Fruit fly (Drosophila melanogaster) whole organism, adult: Measurements from ENCODE around the gene CG9839.
A peak's percentile ranks its signal among the peaks of the same experiment; 100 is the strongest.

Experiments used
- CG11617 ChIP-seq: fragments of 200-800 bp; sonication (Bioruptor generic); optimal IDR thresholded peaks from 2 replicates; lab custom pipeline; 2017; ENCODE audit warnings: mild to moderate bottlenecking, missing biosample characterization, missing genetic modification reagents, missing genetic modification characterization
- CG12768 ChIP-seq: fragments of 200-800 bp; sonication (Bioruptor generic); optimal IDR thresholded peaks from 2 replicates; lab custom pipeline; 2017; ENCODE audit warnings: missing biosample characterization, missing genetic modification characterization, mild to moderate bottlenecking, moderate library complexity, missing genetic modification reagents
- CG14711 ChIP-seq: fragments of 200-800 bp; sonication (Bioruptor generic); optimal IDR thresholded peaks from 2 replicates; lab custom pipeline; 2018; ENCODE audit warnings: missing biosample characterization, mild to moderate bottlenecking, missing genetic modification characterization, moderate library complexity
- CG1620 ChIP-seq: fragments of 200-800 bp; sonication (Bioruptor generic); optimal IDR thresholded peaks from 2 replicates; lab custom pipeline; 2016; ENCODE audit warnings: missing biosample characterization, missing genetic modification characterization
- CG33017 ChIP-seq: fragments of 200-800 bp; sonication (Bioruptor generic); optimal IDR thresholded peaks from 2 replicates; lab custom pipeline; 2018; ENCODE audit warnings: missing biosample characterization, mild to moderate bottlenecking, missing genetic modification characterization, moderate library complexity
- CG5204 ChIP-seq: fragments of 200-800 bp; sonication (Bioruptor generic); optimal IDR thresholded peaks from 2 replicates; lab custom pipeline; 2016; ENCODE audit warnings: missing biosample characterization, missing genetic modification characterization
- CG7045 ChIP-seq: fragments of 200-800 bp; sonication (Bioruptor generic); optimal IDR thresholded peaks from 2 replicates; lab custom pipeline; 2017; ENCODE audit warnings: missing biosample characterization, mild to moderate bottlenecking, missing genetic modification characterization
- CG7101 ChIP-seq: fragments of 200-800 bp; sonication (Bioruptor generic); optimal IDR thresholded peaks from 2 replicates; lab custom pipeline; 2018; ENCODE audit warnings: missing biosample characterization, mild to moderate bottlenecking, missing genetic modification characterization, moderate library complexity
- Clk ChIP-seq: fragments of 200-800 bp; sonication (Bioruptor generic); optimal IDR thresholded peaks from 2 replicates; lab custom pipeline; 2017; ENCODE audit warnings: missing biosample characterization, missing genetic modification characterization
- Crg-1 ChIP-seq: fragments of 200-800 bp; sonication (Bioruptor generic); optimal IDR thresholded peaks from 2 replicates; lab custom pipeline; 2016; ENCODE audit warnings: missing biosample characterization, missing genetic modification characterization
- Hr96 ChIP-seq: fragments of 200-800 bp; sonication (Bioruptor generic); optimal IDR thresholded peaks from 2 replicates; lab custom pipeline; 2016; ENCODE audit warnings: missing biosample characterization, missing genetic modification characterization
- Mnt ChIP-seq: fragments of 200-800 bp; sonication (Bioruptor generic); optimal IDR thresholded peaks from 2 replicates; lab custom pipeline; 2016; ENCODE audit warnings: missing biosample characterization, mild to moderate bottlenecking, missing genetic modification characterization
- bab1 ChIP-seq: fragments of 200-800 bp; sonication (Bioruptor generic); optimal IDR thresholded peaks from 3 replicates; lab custom pipeline; 2019; ENCODE audit warnings: missing biosample characterization, mild to moderate bottlenecking, missing genetic modification characterization, moderate library complexity
- cic ChIP-seq: fragments of 200-800 bp; sonication (Bioruptor generic); optimal IDR thresholded peaks from 2 replicates; lab custom pipeline; 2017; ENCODE audit warnings: missing biosample characterization, mild to moderate bottlenecking, missing genetic modification characterization, moderate library complexity
- cnc ChIP-seq, 2 experiments: fragments of >200 bp; optimal IDR thresholded peaks; 2 replicates each; lab custom pipeline; 2017
- kay ChIP-seq: fragments of 200-800 bp; sonication (Bioruptor generic); peaks from one replicate; lab custom pipeline; 2016; ENCODE audit warnings: missing biosample characterization, missing genetic modification characterization, borderline replicate concordance
- ovo ChIP-seq: fragments of 200-800 bp; sonication (Bioruptor generic); optimal IDR thresholded peaks from 2 replicates; lab custom pipeline; 2016; ENCODE audit warnings: missing biosample characterization, missing genetic modification characterization
- pad ChIP-seq: fragments of 200-800 bp; sonication (Bioruptor generic); optimal IDR thresholded peaks from 3 replicates; lab custom pipeline; 2017; ENCODE audit warnings: missing biosample characterization, missing genetic modification characterization, mild to moderate bottlenecking, moderate library complexity, missing genetic modification reagents
- tj ChIP-seq: fragments of 200-800 bp; sonication (Bioruptor generic); optimal IDR thresholded peaks from 3 replicates; lab custom pipeline; 2017; ENCODE audit warnings: missing biosample characterization, mild to moderate bottlenecking, missing genetic modification characterization, moderate library complexity
- toe ChIP-seq: fragments of 200-800 bp; sonication (Bioruptor generic); optimal IDR thresholded peaks from 2 replicates; lab custom pipeline; 2016; ENCODE audit warnings: missing biosample characterization, missing genetic modification characterization

The CG9839 gene

DNA sequence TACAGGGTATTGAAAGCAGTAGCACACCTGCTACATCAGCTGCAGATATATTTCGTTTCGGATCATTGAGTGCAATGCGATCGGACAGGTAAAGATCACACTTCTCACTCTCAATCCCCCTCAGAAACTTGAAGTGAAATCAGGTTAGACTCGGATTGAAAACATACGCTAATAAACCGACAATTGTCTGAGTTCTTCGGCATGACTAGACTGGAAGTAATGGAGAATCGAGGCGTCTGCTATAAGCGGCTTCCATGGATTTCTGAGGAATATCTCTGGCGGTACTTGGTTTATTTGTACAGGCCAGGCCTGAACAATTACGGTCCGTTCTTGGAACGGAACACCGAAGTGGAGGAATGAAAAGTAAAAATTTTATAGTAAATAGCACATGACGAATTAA, 35.4 kb upstream of the CG9839 start:
- TF ChIP-seq ovo (GFP tag; lab: Kevin White, UChicago) (no peak), Crg-1 (GFP tag; lab: Kevin White, UChicago) (no peak), bab1 (GFP tag; lab: Kevin White, UChicago) (no peak), Hr96 (no peak), cnc (optimal IDR thresholded peaks at IDR 0.05; lab: Kevin White, UChicago) (no peak), CG5204 (GFP tag; lab: Kevin White, UChicago) (no peak), CG14711 (no peak), Clk (GFP tag; lab: Kevin White, UChicago) (no peak), tj (GFP tag; lab: Kevin White, UChicago) (no peak), CG11617 (GFP tag; lab: Kevin White, UChicago) (no peak), cic (GFP tag; lab: Kevin White, UChicago) (no peak), CG7045 (GFP tag; lab: Kevin White, UChicago) (no peak), pad (GFP tag; lab: Kevin White, UChicago) (no peak), Mnt (GFP tag; lab: Kevin White, UChicago) (no peak), CG7101 (tag; lab: Kevin White, UChicago) (no peak), kay (GFP tag; lab: Kevin White, UChicago) (no peak), CG1620 (GFP tag; lab: Kevin White, UChicago) (no peak), CG12768 (GFP tag; lab: Kevin White, UChicago) (no peak), toe (GFP tag; lab: Kevin White, UChicago) (no peak), CG33017 (no peak)

DNA sequence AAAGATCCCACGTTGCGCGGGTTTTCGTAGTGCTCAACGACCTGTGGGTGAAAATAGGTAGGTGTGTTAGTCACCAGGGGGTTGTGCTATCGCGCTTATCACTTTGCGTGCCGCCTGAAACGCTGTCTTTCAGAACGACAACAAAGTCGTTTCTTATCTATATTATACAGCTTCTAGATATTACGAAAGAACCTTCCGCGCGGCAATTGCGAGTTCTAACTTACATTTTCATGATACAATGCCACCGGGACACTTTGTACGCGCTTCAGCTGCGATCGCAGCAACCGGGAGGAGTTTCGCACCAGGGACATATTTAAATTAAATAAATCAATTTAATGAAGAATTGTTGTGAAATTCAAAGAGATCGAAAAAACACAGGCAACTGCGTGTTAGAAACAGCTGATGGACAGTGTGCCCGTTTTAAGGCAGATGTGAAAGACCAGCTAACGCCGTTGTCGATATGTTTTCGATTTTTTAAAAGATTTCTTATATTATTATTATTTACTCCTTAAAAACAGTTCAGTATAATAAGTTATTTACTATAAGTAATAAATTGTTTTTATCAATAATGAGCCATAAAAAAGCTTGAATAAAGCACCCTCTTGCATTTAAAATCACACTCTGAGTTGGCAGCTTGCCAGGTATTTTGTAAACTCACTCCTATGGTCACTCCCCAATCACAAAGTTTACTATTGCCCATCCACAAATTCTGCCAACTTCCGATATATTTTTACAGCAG, 18.3 kb upstream of the CG9839 start, which contains the start of the genes IscU and CG8379:
IscU (minus strand) TSS at position 417 of the 739 bp plus-strand sequence.
CG8379 (plus strand) TSS at position 651 of the 739 bp plus-strand sequence.
- TF ChIP-seq pad (GFP tag; lab: Kevin White, UChicago) = no peak
- TF ChIP-seq CG14711 = peak; percentile 6
- TF ChIP-seq bab1 (GFP tag; lab: Kevin White, UChicago) = peak; percentile 55
- no peak for TF ChIP-seq CG5204 (GFP tag; lab: Kevin White, UChicago)
- TF ChIP-seq CG33017 = no peak
- TF ChIP-seq kay (GFP tag; lab: Kevin White, UChicago) = peak; percentile 82
- TF ChIP-seq Crg-1 (GFP tag; lab: Kevin White, UChicago) = peak; percentile 15
- TF ChIP-seq Mnt (GFP tag; lab: Kevin White, UChicago) = peak; percentile 50
- TF ChIP-seq tj (GFP tag; lab: Kevin White, UChicago) = peak; percentile 29
- TF ChIP-seq CG7101 (tag; lab: Kevin White, UChicago) = peak; percentile 41
- TF ChIP-seq CG1620 (GFP tag; lab: Kevin White, UChicago) = no peak
- peak; percentile 46 for TF ChIP-seq CG11617 (GFP tag; lab: Kevin White, UChicago)
- TF ChIP-seq cnc (optimal IDR thresholded peaks at IDR 0.05; lab: Kevin White, UChicago) = no peak

- TF ChIP-seq CG12768 (GFP tag; lab: Kevin White, UChicago) (peak; percentile 41), CG33017 (peak; percentile 40), cic (GFP tag; lab: Kevin White, UChicago) (peak; percentile 88), CG5204 (GFP tag; lab: Kevin White, UChicago) (no peak), tj (GFP tag; lab: Kevin White, UChicago) (no peak), kay (GFP tag; lab: Kevin White, UChicago) (peak; percentile 98), Mnt (GFP tag; lab: Kevin White, UChicago) (peak; percentile 17), cnc (optimal IDR thresholded peaks at IDR 0.05; lab: Kevin White, UChicago) (peak in 1 of 2 experiments; percentile 50), CG14711 (peak; percentile 47)
Observed at dm6 chr3R:8822919-8823318, 17.3 kb upstream of the CG9839 start.

DNA sequence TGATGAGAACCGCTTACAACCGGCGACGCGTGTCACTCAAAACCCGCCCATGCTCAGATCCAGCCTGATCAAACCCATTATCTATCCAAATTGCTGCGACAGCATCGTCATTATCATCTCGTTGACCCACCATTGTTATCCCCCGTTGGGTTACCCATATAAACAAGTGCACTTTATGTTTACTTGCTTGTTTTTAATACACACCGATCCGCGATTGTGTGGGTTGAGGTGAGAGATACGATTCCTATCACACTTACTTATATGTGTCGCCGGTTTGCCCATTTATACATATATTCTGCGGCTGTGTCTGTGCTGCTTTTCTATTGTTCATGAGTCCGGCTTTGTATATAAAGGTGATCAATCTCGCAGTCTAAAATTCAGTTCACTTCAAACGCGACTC, 16.0 kb upstream of the CG9839 start, which contains the start of gene CG8369:
CG8369 (plus strand) TSS at position 386 of the 400 bp plus-strand sequence.
- TF ChIP-seq Clk (GFP tag; lab: Kevin White, UChicago) (no peak), CG33017 (peak; percentile 34), ovo (GFP tag; lab: Kevin White, UChicago) (peak; percentile 1), CG7045 (GFP tag; lab: Kevin White, UChicago) (no peak), Mnt (GFP tag; lab: Kevin White, UChicago) (no peak), CG14711 (no peak), cnc (optimal IDR thresholded peaks at IDR 0.05; lab: Kevin White, UChicago) (no peak), bab1 (GFP tag; lab: Kevin White, UChicago) (no peak), CG11617 (GFP tag; lab: Kevin White, UChicago) (no peak), kay (GFP tag; lab: Kevin White, UChicago) (no peak), toe (GFP tag; lab: Kevin White, UChicago) (no peak), CG7101 (tag; lab: Kevin White, UChicago) (peak; percentile 1), Hr96 (no peak), Crg-1 (GFP tag; lab: Kevin White, UChicago) (no peak), CG5204 (GFP tag; lab: Kevin White, UChicago) (no peak), cic (GFP tag; lab: Kevin White, UChicago) (peak; percentile 89), tj (GFP tag; lab: Kevin White, UChicago) (peak; percentile 19), CG1620 (GFP tag; lab: Kevin White, UChicago) (no peak), pad (GFP tag; lab: Kevin White, UChicago) (no peak), CG12768 (GFP tag; lab: Kevin White, UChicago) (peak; percentile 56)

dm6 chr3R:8820428-8820912, 14.9 kb upstream of the CG9839 start, which contains the start of gene aqz:
TSS of gene aqz (minus strand) at chr3R:8820682.
- TF ChIP-seq CG12768 (GFP tag; lab: Kevin White, UChicago) (peak; percentile 18), cnc (optimal IDR thresholded peaks at IDR 0.05; lab: Kevin White, UChicago) (no peak), CG14711 (peak; percentile 100), CG7045 (GFP tag; lab: Kevin White, UChicago) (peak; percentile 29), toe (GFP tag; lab: Kevin White, UChicago) (peak; percentile 61), CG7101 (tag; lab: Kevin White, UChicago) (peak; percentile 72), Mnt (GFP tag; lab: Kevin White, UChicago) (peak; percentile 66), CG33017 (peak; percentile 69), CG11617 (GFP tag; lab: Kevin White, UChicago) (peak; percentile 39), Hr96 (peak; percentile 76), CG1620 (GFP tag; lab: Kevin White, UChicago) (peak; percentile 86), kay (GFP tag; lab: Kevin White, UChicago) (peak; percentile 100), Crg-1 (GFP tag; lab: Kevin White, UChicago) (peak; percentile 71), pad (GFP tag; lab: Kevin White, UChicago) (peak; percentile 44), bab1 (GFP tag; lab: Kevin White, UChicago) (peak; percentile 86), tj (GFP tag; lab: Kevin White, UChicago) (peak; percentile 37), cic (GFP tag; lab: Kevin White, UChicago) (peak; percentile 73), CG5204 (GFP tag; lab: Kevin White, UChicago) (no peak), Clk (GFP tag; lab: Kevin White, UChicago) (peak; percentile 49), ovo (GFP tag; lab: Kevin White, UChicago) (peak; percentile 28)
